Worm (Caenorhabditis elegans): ENCODE measurements around the gene ilys-6.

Gene ilys-6

ce11 chrIV:4028177-4028576, 35.3 kb downstream of the ilys-6 start (continued):
- TF ChIP-seq pha-4 (GFP tag; IDR thresholded peaks at IDR 0.05) (peak; percentile 85), pha-4 (tag; optimal IDR thresholded peaks at IDR 0.05) (no peak), T26A8.4 (GFP tag; IDR thresholded peaks at IDR 0.05) (peak; percentile 76), T20F7.1 (GFP tag; optimal IDR thresholded peaks at IDR 0.05) (no peak), mdl-1 (tag; optimal IDR thresholded peaks at IDR 0.05) (peak; percentile 83 to 90), mxl-3 (GFP tag; optimal IDR thresholded peaks at IDR 0.05) (peak; percentile 94), F44E2.7 (GFP tag; IDR thresholded peaks at IDR 0.05) (0 out of 2 replicates have a peak, but pooled peaks have one; percentile 36), zfp-3 (GFP tag; conservative IDR thresholded peaks at IDR 0.05) (0 out of 2 replicates have a peak, but pooled peaks have one; percentile 33), fkh-10 (GFP tag; optimal IDR thresholded peaks at IDR 0.05) (no peak), nhr-25 (tag; optimal IDR thresholded peaks at IDR 0.05; ENCODE audit: borderline replicate concordance, insufficient read depth) (peak; percentile 91), aha-1 (tag) (peak; percentile 97), dve-1 (tag; optimal IDR thresholded peaks at IDR 0.05; ENCODE audit: insufficient read depth) (peak; percentile 56), dpl-1 (GFP tag; optimal IDR thresholded peaks at IDR 0.05) (peak; percentile 7), hif-1 (tag; optimal IDR thresholded peaks at IDR 0.05) (peak; percentile 4 to 93)

- TF ChIP-seq hlh-11 (tag; optimal IDR thresholded peaks at IDR 0.05) (peak; percentile 54), zfp-2 (tag; optimal IDR thresholded peaks at IDR 0.05) (no peak), nhr-28 (tag; optimal IDR thresholded peaks at IDR 0.05) (peak; percentile 82), aha-1 (tag) (peak; percentile 90), mdt-29 (GFP tag; IDR thresholded peaks at IDR 0.05) (no peak), lim-7 (GFP tag; IDR thresholded peaks at IDR 0.05) (no peak), Y105C5A.15 (GFP tag; IDR thresholded peaks at IDR 0.05) (no peak), nhr-77 (tag; optimal IDR thresholded peaks at IDR 0.05) (no peak), set-16 (GFP tag; IDR thresholded peaks at IDR 0.05) (no peak), attf-4 (tag; optimal IDR thresholded peaks at IDR 0.05) (no peak), dve-1 (tag; optimal IDR thresholded peaks at IDR 0.05; ENCODE audit: insufficient read depth) (peak; percentile 45), unc-62 (GFP tag; optimal IDR thresholded peaks at IDR 0.05 in 1 of 2) (peak in 1 of 2 experiments; percentile 3), unc-62 (tag; optimal IDR thresholded peaks at IDR 0.05) (no peak), mes-2 (tag; optimal IDR thresholded peaks at IDR 0.05; ENCODE audit: poor library complexity, severe bottlenecking) (peak; percentile 13), nhr-102 (tag; optimal IDR thresholded peaks at IDR 0.05) (no peak), sdz-12 (GFP tag; optimal IDR thresholded peaks at IDR 0.05) (no peak), fos-1 (tag; optimal IDR thresholded peaks at IDR 0.05) (no peak), dmd-6 (GFP tag; IDR thresholded peaks at IDR 0.05) (peak; percentile 75), nhr-237 (tag; optimal IDR thresholded peaks at IDR 0.05) (no peak), spr-1 (tag; optimal IDR thresholded peaks at IDR 0.05) (no peak), daf-16 (GFP tag; optimal IDR thresholded peaks at IDR 0.05) (peak in 1 of 2 experiments; percentile 20), daf-16 (tag; optimal IDR thresholded peaks at IDR 0.05) (peak; percentile 57)
Observed at ce11 chrIV:4027106-4027888, 36.2 kb downstream of the ilys-6 start.

- no peak for TF ChIP-seq nhr-77 (tag; optimal IDR thresholded peaks at IDR 0.05)
- TF ChIP-seq rbr-2 (tag; optimal IDR thresholded peaks at IDR 0.05): peak; percentile 58
- no peak for TF ChIP-seq D1046.2 (GFP tag; IDR thresholded peaks at IDR 0.05)
- no peak for TF ChIP-seq unc-62 (GFP tag; optimal IDR thresholded peaks at IDR 0.05 in 1 of 2)
- no peak for TF ChIP-seq unc-62 (tag; optimal IDR thresholded peaks at IDR 0.05)
- TF ChIP-seq fkh-10 (GFP tag; optimal IDR thresholded peaks at IDR 0.05): no peak
- TF ChIP-seq lin-15B (tag; optimal IDR thresholded peaks at IDR 0.05): no peak
- no peak for TF ChIP-seq php-3 (GFP tag; IDR thresholded peaks at IDR 0.05)
- TF ChIP-seq ama-1 (optimal IDR thresholded peaks at IDR 0.05): no peak
- TF ChIP-seq tra-1 (GFP tag; IDR thresholded peaks at IDR 0.05): 0 out of 2 replicates have a peak, but pooled peaks have one; percentile 61
- TF ChIP-seq dpl-1 (GFP tag; optimal IDR thresholded peaks at IDR 0.05): peak; percentile 0
- TF ChIP-seq ceh-20 (GFP tag; IDR thresholded peaks at IDR 0.05): no peak
- TF ChIP-seq egl-27 (tag; optimal IDR thresholded peaks at IDR 0.05): no peak
- TF ChIP-seq ceh-28 (tag; optimal IDR thresholded peaks at IDR 0.05): no peak
- peak; percentile 36; the same call in 1 of the 2 replicates for TF ChIP-seq egl-43 (GFP tag; IDR thresholded peaks at IDR 0.05)
- no peak for TF ChIP-seq ceh-44 (GFP tag; IDR thresholded peaks at IDR 0.05)
- TF ChIP-seq dve-1 (tag; optimal IDR thresholded peaks at IDR 0.05; ENCODE audit: insufficient read depth): peak; percentile 87
- TF ChIP-seq mxl-2 (GFP tag; conservative IDR thresholded peaks at IDR 0.05): no peak
- TF ChIP-seq ctbp-1 (GFP tag; IDR thresholded peaks at IDR 0.05): peak; percentile 56; the same call in 1 of the 2 replicates
- no peak for TF ChIP-seq spr-1 (tag; optimal IDR thresholded peaks at IDR 0.05)
Observed at ce11 chrIV:4025923-4026322, 37.5 kb downstream of the ilys-6 start.
